Fruit fly (Drosophila melanogaster): ENCODE data around the gene CG31882.
A peak's percentile ranks its signal among the peaks of the same experiment; 100 is the strongest.

Gene CG31882

DNA sequence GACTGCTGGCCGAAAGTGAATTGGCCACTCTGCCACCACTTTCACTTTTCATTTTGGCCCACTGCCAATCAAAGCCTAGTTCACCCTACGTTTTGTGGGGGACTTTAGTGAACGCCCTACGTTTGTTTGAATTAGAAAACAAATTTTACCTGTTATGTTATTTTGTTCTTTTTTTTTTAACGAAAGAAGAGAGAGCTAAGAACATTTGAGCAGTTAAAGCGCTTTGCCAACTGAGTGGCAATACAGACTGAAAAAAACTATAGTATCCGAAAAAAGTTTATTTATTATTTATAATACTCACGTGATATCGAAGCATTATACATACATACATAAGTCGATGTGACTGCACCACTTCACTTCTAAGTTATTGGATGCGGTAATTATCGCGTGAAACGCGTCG lies 7.2 kb downstream of the CG31882 start:
- TF ChIP-seq CG34367 (tag; optimal IDR thresholded peaks at IDR 0.05) (no peak), CG10348 (GFP tag; IDR thresholded peaks at IDR 0.05) (no peak), CG8301 (tag; optimal IDR thresholded peaks at IDR 0.05) (peak; percentile 16), CG15710 (tag; optimal IDR thresholded peaks at IDR 0.05) (no peak), CG9948 (tag; optimal IDR thresholded peaks at IDR 0.05) (no peak), D1 (tag; optimal IDR thresholded peaks at IDR 0.05) (no peak), CG8159 (tag; optimal IDR thresholded peaks at IDR 0.05) (no peak), Pif1B (GFP tag; optimal IDR thresholded peaks at IDR 0.05) (no peak), CG32121 (GFP tag; IDR thresholded peaks at IDR 0.05) (peak; percentile 33; the same call in 1 of the 2 replicates), Snoo (tag; optimal IDR thresholded peaks at IDR 0.05) (no peak), CG17806 (tag; optimal IDR thresholded peaks at IDR 0.05) (no peak), gl (tag; optimal IDR thresholded peaks at IDR 0.05) (no peak), EcR (GFP tag; optimal IDR thresholded peaks at IDR 0.05) (no peak), CG14655 (GFP tag; optimal IDR thresholded peaks at IDR 0.05) (peak; percentile 30), Pif1A (GFP tag; optimal IDR thresholded peaks at IDR 0.05) (peak; percentile 9), Ets98B (GFP tag; IDR thresholded peaks at IDR 0.05) (peak; percentile 56), CG12605 (GFP tag; IDR thresholded peaks at IDR 0.05) (no peak), fd96Ca (GFP tag; IDR thresholded peaks at IDR 0.05) (0 out of 3 replicates have a peak, but pooled peaks have one; percentile 45), CG4496 (GFP tag; IDR thresholded peaks at IDR 0.05) (peak; percentile 51; the same call in 1 of the 3 replicates), rn (GFP tag; IDR thresholded peaks at IDR 0.05) (no peak), CG13204 (GFP tag; optimal IDR thresholded peaks at IDR 0.05) (no peak)

DNA sequence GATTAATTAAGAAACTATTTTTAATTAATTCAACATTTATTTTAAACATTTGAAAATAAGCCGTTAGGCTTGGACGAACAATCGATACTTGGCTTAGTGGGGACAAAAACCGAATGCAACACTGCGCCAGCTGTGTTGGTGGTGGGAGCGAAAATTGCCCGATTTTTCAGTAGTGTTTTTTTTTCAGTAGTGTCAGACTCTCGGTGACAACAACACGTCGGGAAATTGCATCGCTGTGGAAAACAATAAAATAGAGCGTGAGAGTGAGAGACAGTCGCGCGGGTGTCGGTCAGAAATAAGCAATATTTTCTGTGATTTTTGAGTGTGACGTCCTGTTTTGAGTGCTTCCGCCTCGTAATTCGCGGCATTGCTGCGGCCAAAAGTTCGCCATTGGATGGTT lies 8.4 kb downstream of the CG31882 start:
- TF ChIP-seq rn (GFP tag; IDR thresholded peaks at IDR 0.05) (no peak), CG17806 (tag; optimal IDR thresholded peaks at IDR 0.05) (no peak), CG34367 (tag; optimal IDR thresholded peaks at IDR 0.05) (peak; percentile 17), Pif1B (GFP tag; optimal IDR thresholded peaks at IDR 0.05) (peak; percentile 26), CG4496 (GFP tag; IDR thresholded peaks at IDR 0.05) (peak; percentile 72; the same call in 2 of the 3 replicates), Ets98B (GFP tag; IDR thresholded peaks at IDR 0.05) (peak; percentile 76), CG15710 (tag; optimal IDR thresholded peaks at IDR 0.05) (peak; percentile 0), Pif1A (GFP tag; optimal IDR thresholded peaks at IDR 0.05) (no peak), CG8159 (tag; optimal IDR thresholded peaks at IDR 0.05) (no peak), CG8301 (tag; optimal IDR thresholded peaks at IDR 0.05) (no peak), CG12605 (GFP tag; IDR thresholded peaks at IDR 0.05) (peak; percentile 69), gl (tag; optimal IDR thresholded peaks at IDR 0.05) (no peak), D1 (tag; optimal IDR thresholded peaks at IDR 0.05) (peak; percentile 20), CG10348 (GFP tag; IDR thresholded peaks at IDR 0.05) (no peak), CG9948 (tag; optimal IDR thresholded peaks at IDR 0.05) (no peak), CG32121 (GFP tag; IDR thresholded peaks at IDR 0.05) (peak; percentile 69), EcR (GFP tag; optimal IDR thresholded peaks at IDR 0.05) (no peak), CG14655 (GFP tag; optimal IDR thresholded peaks at IDR 0.05) (no peak), fd96Ca (GFP tag; IDR thresholded peaks at IDR 0.05) (peak; percentile 35; the same call in 1 of the 3 replicates), Snoo (tag; optimal IDR thresholded peaks at IDR 0.05) (peak; percentile 40), CG13204 (GFP tag; optimal IDR thresholded peaks at IDR 0.05) (no peak)

DNA sequence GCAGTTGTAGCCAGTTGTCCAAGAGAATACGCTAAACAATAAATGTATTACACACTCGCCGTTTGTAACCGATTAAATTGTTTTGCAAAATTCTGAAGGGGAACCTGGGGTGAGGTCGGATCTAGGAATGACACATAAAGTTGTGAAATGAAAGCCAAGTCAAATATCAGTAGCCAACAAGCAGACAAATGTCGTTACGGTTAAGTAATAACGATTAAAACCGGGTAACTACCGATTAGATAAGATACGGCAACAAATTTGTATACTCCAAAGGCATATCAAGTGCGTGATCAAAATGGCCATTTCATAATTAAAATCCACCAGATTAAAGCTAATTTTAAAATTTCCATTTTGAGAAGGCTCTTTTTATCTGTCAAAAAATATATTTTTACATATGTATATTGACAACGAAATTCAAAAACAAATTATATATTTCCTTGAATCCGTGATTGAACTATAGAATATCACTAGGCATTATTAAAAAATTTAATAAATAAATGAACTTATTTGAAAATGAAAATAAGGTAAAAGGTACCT lies 9.0 kb downstream of the CG31882 start, which contains the start of gene GlcAT-S:
GlcAT-S (plus strand) TSS at position 487 of the 537 bp plus-strand sequence.
- no peak for TF ChIP-seq CG8301 (tag; optimal IDR thresholded peaks at IDR 0.05)
- TF ChIP-seq EcR (GFP tag; optimal IDR thresholded peaks at IDR 0.05) = peak; percentile 3

DNA sequence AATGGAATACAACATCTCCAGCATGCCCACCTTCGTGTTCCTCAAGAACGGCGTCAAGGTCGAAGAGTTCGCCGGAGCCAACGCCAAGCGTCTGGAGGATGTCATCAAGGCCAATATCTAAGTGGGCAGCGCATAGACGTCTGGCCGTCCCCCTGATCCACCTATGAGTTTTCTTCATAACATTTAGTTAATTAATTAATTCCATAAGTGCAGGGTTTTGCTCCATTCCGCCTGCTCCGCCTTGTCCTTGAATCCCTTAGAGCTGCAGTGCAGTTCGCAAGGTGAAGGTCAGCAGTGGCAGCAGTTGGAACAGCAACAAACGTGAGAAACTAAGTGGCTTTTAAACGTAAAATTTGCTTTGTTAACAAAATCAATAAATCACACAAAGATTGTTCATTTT lies 9.5 kb downstream of the CG31882 start:
- no peak for TF ChIP-seq gl (tag; optimal IDR thresholded peaks at IDR 0.05)
- TF ChIP-seq rn (GFP tag; IDR thresholded peaks at IDR 0.05) = no peak
- TF ChIP-seq CG4496 (GFP tag; IDR thresholded peaks at IDR 0.05) = no peak
- TF ChIP-seq Pif1A (GFP tag; optimal IDR thresholded peaks at IDR 0.05) = no peak
- TF ChIP-seq fd96Ca (GFP tag; IDR thresholded peaks at IDR 0.05) = no peak
- TF ChIP-seq CG13204 (GFP tag; optimal IDR thresholded peaks at IDR 0.05) = no peak
- no peak for TF ChIP-seq CG17806 (tag; optimal IDR thresholded peaks at IDR 0.05)
- no peak for TF ChIP-seq D1 (tag; optimal IDR thresholded peaks at IDR 0.05)
- TF ChIP-seq CG9948 (tag; optimal IDR thresholded peaks at IDR 0.05) = no peak
- no peak for TF ChIP-seq CG8301 (tag; optimal IDR thresholded peaks at IDR 0.05)
- no peak for TF ChIP-seq CG10348 (GFP tag; IDR thresholded peaks at IDR 0.05)
- TF ChIP-seq CG12605 (GFP tag; IDR thresholded peaks at IDR 0.05) = no peak
- no peak for TF ChIP-seq Ets98B (GFP tag; IDR thresholded peaks at IDR 0.05)
- TF ChIP-seq CG34367 (tag; optimal IDR thresholded peaks at IDR 0.05) = no peak
- TF ChIP-seq CG8159 (tag; optimal IDR thresholded peaks at IDR 0.05) = no peak
- no peak for TF ChIP-seq CG15710 (tag; optimal IDR thresholded peaks at IDR 0.05)
- TF ChIP-seq Snoo (tag; optimal IDR thresholded peaks at IDR 0.05) = no peak

DNA sequence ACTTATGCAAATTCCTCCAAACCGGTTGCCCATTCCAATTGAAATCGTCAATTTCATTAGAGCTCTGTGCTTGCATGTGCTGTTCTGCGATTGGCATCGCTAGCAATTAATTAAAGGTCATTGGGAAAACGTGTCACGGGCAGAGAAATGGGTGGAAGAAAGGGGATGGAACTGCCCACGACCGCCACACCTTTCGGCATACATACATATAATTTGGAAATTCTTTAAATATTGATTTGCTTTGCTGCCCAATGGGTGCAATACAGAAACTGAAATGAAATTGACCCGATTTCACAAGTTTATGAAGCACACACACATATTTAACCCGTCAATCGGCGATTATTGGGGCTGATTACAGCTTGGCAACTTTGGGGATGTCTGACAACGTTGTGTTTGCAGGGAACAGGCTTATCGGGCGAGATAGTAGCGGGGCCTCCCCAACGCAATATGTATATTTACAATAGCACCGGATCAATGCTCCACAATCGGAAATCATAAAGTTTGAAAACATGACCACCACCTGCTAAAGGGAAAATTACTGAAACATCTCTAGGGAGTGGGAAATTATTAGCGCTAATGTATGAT lies 10.3 kb downstream of the CG31882 start:
- TF ChIP-seq CG8301 (tag; optimal IDR thresholded peaks at IDR 0.05) (no peak), rn (GFP tag; IDR thresholded peaks at IDR 0.05) (no peak)

DNA sequence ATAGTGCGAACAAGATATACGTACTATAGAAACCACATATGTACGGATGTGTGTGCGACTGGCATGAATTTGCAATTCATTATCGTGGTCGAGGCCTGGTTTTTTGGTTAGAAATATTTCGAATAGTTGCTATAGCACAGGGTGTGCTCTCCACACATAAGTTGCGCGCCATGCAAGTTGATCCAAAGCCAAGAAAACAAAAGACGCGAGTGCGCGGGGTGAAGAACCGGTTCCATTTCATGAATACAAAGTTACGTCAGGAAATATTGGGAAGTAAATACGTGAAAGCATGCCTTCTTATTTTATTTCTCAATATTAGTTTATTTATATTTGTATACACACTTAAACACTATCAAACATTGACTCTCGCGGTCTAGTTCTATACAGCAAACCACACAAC lies 11.2 kb downstream of the CG31882 start:
- TF ChIP-seq CG9948 (tag; optimal IDR thresholded peaks at IDR 0.05) (no peak), gl (tag; optimal IDR thresholded peaks at IDR 0.05) (no peak), CG14655 (GFP tag; optimal IDR thresholded peaks at IDR 0.05) (peak; percentile 17), D1 (tag; optimal IDR thresholded peaks at IDR 0.05) (no peak), CG4496 (GFP tag; IDR thresholded peaks at IDR 0.05) (peak; percentile 50; the same call in 2 of the 3 replicates), CG8301 (tag; optimal IDR thresholded peaks at IDR 0.05) (no peak), Pif1B (GFP tag; optimal IDR thresholded peaks at IDR 0.05) (no peak), CG13204 (GFP tag; optimal IDR thresholded peaks at IDR 0.05) (no peak), CG12605 (GFP tag; IDR thresholded peaks at IDR 0.05) (no peak), CG32121 (GFP tag; IDR thresholded peaks at IDR 0.05) (peak; percentile 33; the same call in 1 of the 2 replicates), EcR (GFP tag; optimal IDR thresholded peaks at IDR 0.05) (no peak), rn (GFP tag; IDR thresholded peaks at IDR 0.05) (no peak), fd96Ca (GFP tag; IDR thresholded peaks at IDR 0.05) (no peak), CG15710 (tag; optimal IDR thresholded peaks at IDR 0.05) (no peak), CG17806 (tag; optimal IDR thresholded peaks at IDR 0.05) (no peak), CG34367 (tag; optimal IDR thresholded peaks at IDR 0.05) (no peak), CG8159 (tag; optimal IDR thresholded peaks at IDR 0.05) (peak; percentile 17), Pif1A (GFP tag; optimal IDR thresholded peaks at IDR 0.05) (no peak), Ets98B (GFP tag; IDR thresholded peaks at IDR 0.05) (peak; percentile 27; the same call in 1 of the 2 replicates), CG10348 (GFP tag; IDR thresholded peaks at IDR 0.05) (no peak), Snoo (tag; optimal IDR thresholded peaks at IDR 0.05) (peak; percentile 2)
